Worm (Caenorhabditis elegans) whole organism, midembryonic: ENCODE data around the gene swt-4.

Source experiments
- T22C8.4 ChIP-seq: fragments of 200-800 bp; sonication (Bioruptor generic); IDR thresholded peaks from 2 replicates; pipeline ENCODE4 v1.3.6; 2022; ENCODE audit warnings: missing genetic modification characterization, missing compliant biosample characterization
- cog-1 ChIP-seq: sonication (generic microtip); optimal IDR thresholded peaks from 2 replicates; lab custom pipeline; 2016; ENCODE audit warnings: missing genetic modification characterization, missing compliant biosample characterization
- flt-1 ChIP-seq: fragments of 200-800 bp; sonication (Bioruptor generic); IDR thresholded peaks from 2 replicates; pipeline ENCODE4 v1.3.6; 2022; ENCODE audit warnings: missing genetic modification characterization, missing compliant biosample characterization
- klf-2 ChIP-seq: fragments of 200-800 bp; sonication (Bioruptor generic); conservative IDR thresholded peaks from 2 replicates; pipeline ENCODE4 v1.3.6; 2022; ENCODE audit warnings: missing genetic modification reagents, missing genetic modification characterization, missing compliant biosample characterization
- med-1 ChIP-seq: sonication (generic microtip); optimal IDR thresholded peaks from 2 replicates; lab custom pipeline; 2017; ENCODE audit warnings: missing genetic modification characterization, mild to moderate bottlenecking, missing compliant biosample characterization, antibody characterized with exemption, missing genetic modification reagents; ENCODE audit not compliant: insufficient read depth
- ref-1 ChIP-seq: fragments of 200-800 bp; sonication (Bioruptor generic); conservative IDR thresholded peaks from 2 replicates; pipeline ENCODE4 v1.3.6; 2022; ENCODE audit warnings: missing genetic modification reagents, missing genetic modification characterization, missing compliant biosample characterization
- tab-1 ChIP-seq: fragments of 200-800 bp; sonication (Bioruptor generic); IDR thresholded peaks from 2 replicates; pipeline ENCODE4 v1.3.6; 2022; ENCODE audit warnings: missing genetic modification characterization, missing compliant biosample characterization
- ztf-23 ChIP-seq: fragments of 200-800 bp; sonication (Bioruptor generic); IDR thresholded peaks from 2 replicates; pipeline ENCODE4 v1.3.6; 2022; ENCODE audit warnings: missing genetic modification reagents, missing genetic modification characterization, missing compliant biosample characterization
- ztf-29 ChIP-seq: fragments of 200-800 bp; sonication (Bioruptor generic); IDR thresholded peaks from 2 replicates; pipeline ENCODE4 v1.3.6; 2022; ENCODE audit warnings: missing genetic modification reagents, missing genetic modification characterization, missing compliant biosample characterization

The swt-4 gene

DNA sequence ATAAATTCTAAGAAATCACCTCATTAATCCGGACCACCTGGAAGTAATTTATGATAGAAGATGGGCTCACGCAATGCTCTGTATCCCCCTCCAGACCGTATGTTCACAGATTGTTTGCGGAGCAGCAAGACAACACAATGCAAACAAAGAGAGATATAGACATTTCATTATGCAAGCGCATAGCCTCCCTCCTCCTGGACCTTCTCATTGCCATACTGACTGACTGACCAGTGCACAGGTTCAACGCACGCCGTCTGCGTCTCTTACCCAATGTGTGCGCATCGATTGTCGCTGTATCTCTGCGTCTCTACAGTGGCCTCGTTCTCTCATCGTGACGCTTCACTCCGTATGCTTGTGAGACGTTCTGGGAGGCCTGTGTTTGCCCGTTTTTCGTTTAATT is 22.7 kb upstream of the swt-4 start:
- TF ChIP-seq cog-1 (peak; percentile 53), flt-1 (GFP tag; lab: Robert Waterston, UW) (peak; percentile 57; the same call in 1 of the 2 replicates), T22C8.4 (GFP tag; lab: Robert Waterston, UW) (peak; percentile 69; the same call in 1 of the 2 replicates), tab-1 (GFP tag; lab: Robert Waterston, UW) (no peak), ztf-29 (GFP tag; lab: Robert Waterston, UW) (no peak)

DNA sequence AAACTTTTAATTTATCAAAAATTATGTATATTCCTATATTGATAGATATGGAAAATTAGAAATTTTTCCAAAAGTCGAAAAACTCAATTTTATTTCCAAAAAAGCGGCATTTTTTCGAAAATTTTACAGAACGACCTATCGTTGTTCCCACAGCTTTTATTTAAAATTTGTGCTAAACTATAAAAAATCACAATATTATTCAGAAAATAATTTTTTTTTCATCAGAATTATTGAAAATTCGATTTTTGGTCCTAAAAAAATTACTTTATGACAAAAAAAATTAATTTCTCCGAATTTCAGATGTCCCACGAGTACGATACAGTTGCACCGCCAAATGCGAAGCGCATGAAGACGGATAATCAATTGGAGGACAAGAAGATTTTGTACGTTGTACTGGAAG is 20.3 kb upstream of the swt-4 start, which contains the start of gene emg-1:
TSS of gene emg-1 (plus strand) at position 301 of the 400 bp plus-strand sequence.
- TF ChIP-seq klf-2 (GFP tag; lab: Robert Waterston, UW) (no peak), flt-1 (GFP tag; lab: Robert Waterston, UW) (no peak), cog-1 (no peak)

DNA sequence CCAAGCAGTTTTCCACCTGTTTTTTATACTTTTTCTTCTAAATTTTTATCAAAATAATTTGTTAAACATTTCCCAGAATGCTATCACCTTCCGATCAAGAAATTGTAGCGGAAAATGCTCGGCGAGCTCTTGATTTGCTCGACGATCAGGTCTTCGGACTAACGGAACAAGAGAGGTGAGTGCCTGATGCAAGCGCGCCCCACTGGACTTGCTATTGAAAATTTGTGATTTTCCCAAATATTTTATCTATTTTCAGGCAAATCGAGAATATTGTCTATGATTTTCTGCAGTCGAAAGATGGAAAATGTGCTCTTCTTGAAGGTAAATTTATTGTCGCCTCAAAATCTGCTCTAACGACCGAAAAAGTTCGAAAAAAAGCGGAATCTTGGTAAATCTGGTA is 17.2 kb upstream of the swt-4 start, which contains the start of gene orc-4:
TSS of gene orc-4 (plus strand) at position 77 of the 400 bp plus-strand sequence.
- no peak for TF ChIP-seq flt-1 (GFP tag; lab: Robert Waterston, UW)
- no peak for TF ChIP-seq cog-1
- no peak for TF ChIP-seq klf-2 (GFP tag; lab: Robert Waterston, UW)
- no peak for TF ChIP-seq ref-1 (GFP tag; lab: Robert Waterston, UW)
- no peak for TF ChIP-seq med-1 (GFP tag; lab: Kevin White, UChicago)
- TF ChIP-seq ztf-23, result no peak
- TF ChIP-seq T22C8.4 (GFP tag; lab: Robert Waterston, UW), result no peak
- TF ChIP-seq ztf-29 (GFP tag; lab: Robert Waterston, UW), result no peak
- TF ChIP-seq tab-1 (GFP tag; lab: Robert Waterston, UW), result no peak

- no peak for TF ChIP-seq klf-2 (GFP tag; lab: Robert Waterston, UW)
- no peak for TF ChIP-seq ztf-29 (GFP tag; lab: Robert Waterston, UW)
- TF ChIP-seq ztf-23, result no peak
- TF ChIP-seq cog-1, result no peak
- TF ChIP-seq tab-1 (GFP tag; lab: Robert Waterston, UW), result no peak
- TF ChIP-seq flt-1 (GFP tag; lab: Robert Waterston, UW), result no peak
- TF ChIP-seq med-1 (GFP tag; lab: Kevin White, UChicago), result no peak
- no peak for TF ChIP-seq ref-1 (GFP tag; lab: Robert Waterston, UW)
- no peak for TF ChIP-seq T22C8.4 (GFP tag; lab: Robert Waterston, UW)
Measured at ce11 chrIII:10642781-10643180, 13.8 kb upstream of the swt-4 start, which contains the start of the genes dhs-11 and orc-1. dhs-11 (minus strand) TSS chrIII:10642865. orc-1 (plus strand) TSS chrIII:10643129.

DNA sequence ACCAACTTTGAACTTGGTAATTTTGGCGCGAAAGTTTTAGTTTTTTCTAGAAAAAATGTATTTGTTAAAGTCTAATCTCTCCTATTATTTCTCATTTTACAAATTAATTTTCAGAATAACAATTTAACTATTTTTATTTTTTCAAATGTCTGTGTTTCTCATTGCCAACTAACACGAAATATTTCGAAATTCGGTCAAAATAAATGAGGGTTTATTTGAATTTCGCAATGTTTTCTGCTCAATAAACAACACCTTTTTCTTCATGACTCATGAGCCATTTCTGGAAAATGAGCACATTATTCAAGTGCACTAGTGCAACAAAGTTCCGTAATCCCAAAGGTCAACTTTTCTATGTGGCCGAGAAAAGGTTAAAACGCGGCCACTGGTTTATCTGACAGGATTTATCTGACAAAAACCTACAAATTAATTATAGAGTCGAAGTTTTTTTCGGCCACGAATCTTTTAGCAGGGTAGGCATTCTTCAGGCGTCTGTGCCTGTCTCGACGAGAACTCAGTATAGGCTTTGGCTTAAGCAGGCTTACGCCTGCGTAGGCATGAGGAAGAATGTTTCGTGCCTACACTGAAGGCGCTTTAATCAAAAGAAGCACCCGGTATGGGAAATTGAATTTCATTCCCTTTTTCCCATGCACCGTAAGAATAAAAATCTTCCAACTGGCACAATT is 9.5 kb upstream of the swt-4 start, which contains the start of gene Y39A1A.27:
TSS of gene Y39A1A.27 (plus strand) at position 633 of the 683 bp plus-strand sequence.
- TF ChIP-seq cog-1 (no peak), med-1 (GFP tag; lab: Kevin White, UChicago) (no peak)

DNA sequence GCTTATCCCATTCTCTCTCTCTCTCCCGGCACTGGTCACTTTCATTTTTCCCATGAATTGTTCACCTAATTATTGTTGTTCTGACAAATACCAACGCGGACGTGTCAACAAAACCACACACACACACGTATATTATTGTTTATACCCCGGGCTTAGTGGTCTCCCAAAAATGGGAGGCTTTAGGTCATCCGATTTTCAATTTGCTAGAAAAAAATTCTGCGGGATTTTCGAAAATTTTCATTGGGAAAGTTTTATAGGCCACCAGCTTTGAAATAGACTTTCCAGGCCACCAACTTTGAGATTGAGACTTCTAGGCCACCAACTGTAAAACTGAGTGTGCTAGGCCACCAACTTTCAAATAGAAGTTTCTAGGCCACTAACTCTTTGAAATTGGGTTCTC is 9.0 kb upstream of the swt-4 start:
- TF ChIP-seq ref-1 (GFP tag; lab: Robert Waterston, UW) (no peak), med-1 (GFP tag; lab: Kevin White, UChicago) (no peak), cog-1 (no peak), tab-1 (GFP tag; lab: Robert Waterston, UW) (no peak), T22C8.4 (GFP tag; lab: Robert Waterston, UW) (no peak), ztf-23 (no peak), klf-2 (GFP tag; lab: Robert Waterston, UW) (no peak), ztf-29 (GFP tag; lab: Robert Waterston, UW) (no peak), flt-1 (GFP tag; lab: Robert Waterston, UW) (no peak)

DNA sequence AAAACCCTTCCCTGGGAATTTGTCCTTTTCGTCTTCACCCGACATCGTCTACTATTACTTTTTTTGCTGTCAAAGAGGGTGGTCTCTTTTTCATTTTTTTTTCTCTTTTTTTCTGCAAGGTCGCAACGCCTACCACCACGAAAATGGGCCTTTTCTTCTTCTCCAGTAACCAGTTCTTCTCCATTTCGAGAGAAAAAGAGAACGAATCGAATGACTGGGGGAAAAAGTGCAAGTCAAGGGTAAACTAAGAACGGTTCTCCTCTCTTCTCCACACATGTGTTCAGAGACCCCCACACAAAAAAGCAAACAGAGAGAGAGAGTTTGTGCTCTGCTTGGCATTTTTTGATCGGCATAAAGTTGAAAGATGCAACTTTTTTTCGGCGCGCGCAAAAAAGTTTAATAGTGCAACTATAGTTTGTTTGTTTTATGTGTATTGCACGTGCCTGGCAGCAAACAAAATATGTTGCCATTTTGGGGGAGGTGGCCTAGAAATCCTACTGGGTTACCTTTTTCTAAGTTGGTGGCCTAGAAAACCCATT is 7.6 kb upstream of the swt-4 start:
- TF ChIP-seq flt-1 (GFP tag; lab: Robert Waterston, UW) (no peak), T22C8.4 (GFP tag; lab: Robert Waterston, UW) (no peak)

ce11 chrIII:10634576-10634975 is 5.6 kb upstream of the swt-4 start:
- TF ChIP-seq T22C8.4 (GFP tag; lab: Robert Waterston, UW) (no peak), tab-1 (GFP tag; lab: Robert Waterston, UW) (no peak), med-1 (GFP tag; lab: Kevin White, UChicago) (no peak), ztf-29 (GFP tag; lab: Robert Waterston, UW) (no peak), ztf-23 (no peak), cog-1 (no peak), flt-1 (GFP tag; lab: Robert Waterston, UW) (no peak), klf-2 (GFP tag; lab: Robert Waterston, UW) (no peak), ref-1 (GFP tag; lab: Robert Waterston, UW) (no peak)

- TF ChIP-seq flt-1 (GFP tag; lab: Robert Waterston, UW) (peak; percentile 83), klf-2 (GFP tag; lab: Robert Waterston, UW) (peak; percentile 30; the same call in 1 of the 2 replicates), ztf-23 (0 out of 2 replicates have a peak, but pooled peaks have one; percentile 60), cog-1 (peak; percentile 19), ref-1 (GFP tag; lab: Robert Waterston, UW) (no peak), med-1 (GFP tag; lab: Kevin White, UChicago) (no peak)
Measured at ce11 chrIII:10634034-10634433, 5.1 kb upstream of the swt-4 start.

DNA sequence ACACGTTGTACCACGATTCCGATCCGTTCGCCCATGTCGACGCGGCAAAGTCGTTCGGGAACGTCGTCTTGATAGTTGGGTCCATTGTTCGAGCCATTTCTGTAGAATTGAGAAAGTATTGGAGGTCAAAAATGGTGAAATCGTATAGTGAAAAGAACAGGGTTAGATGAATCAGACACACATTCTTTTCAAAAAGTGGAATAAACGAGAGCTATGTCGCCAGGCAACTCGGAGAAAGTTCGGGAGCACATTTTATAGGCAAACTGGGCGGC is 4.4 kb upstream of the swt-4 start, which contains the start of gene Y39A1A.9:
TSS of gene Y39A1A.9 (minus strand) at position 99 of the 272 bp plus-strand sequence.
- TF ChIP-seq ztf-29 (GFP tag; lab: Robert Waterston, UW) (no peak), tab-1 (GFP tag; lab: Robert Waterston, UW) (no peak), klf-2 (GFP tag; lab: Robert Waterston, UW) (no peak), flt-1 (GFP tag; lab: Robert Waterston, UW) (no peak), cog-1 (no peak), ref-1 (GFP tag; lab: Robert Waterston, UW) (no peak), med-1 (GFP tag; lab: Kevin White, UChicago) (no peak), ztf-23 (no peak), T22C8.4 (GFP tag; lab: Robert Waterston, UW) (no peak)
